Worm (Caenorhabditis elegans) whole organism, midembryonic: ENCODE data around the gene T09E8.4.

Experiments
- T22C8.4 ChIP-seq: fragments of 200-800 bp; sonication (Bioruptor generic); IDR thresholded peaks from 2 replicates; pipeline ENCODE4 v1.3.6; 2022; ENCODE audit warnings: missing genetic modification characterization, missing compliant biosample characterization
- cog-1 ChIP-seq: sonication (generic microtip); optimal IDR thresholded peaks from 2 replicates; lab custom pipeline; 2016; ENCODE audit warnings: missing genetic modification characterization, missing compliant biosample characterization
- flt-1 ChIP-seq: fragments of 200-800 bp; sonication (Bioruptor generic); IDR thresholded peaks from 2 replicates; pipeline ENCODE4 v1.3.6; 2022; ENCODE audit warnings: missing genetic modification characterization, missing compliant biosample characterization
- klf-2 ChIP-seq: fragments of 200-800 bp; sonication (Bioruptor generic); conservative IDR thresholded peaks from 2 replicates; pipeline ENCODE4 v1.3.6; 2022; ENCODE audit warnings: missing genetic modification reagents, missing genetic modification characterization, missing compliant biosample characterization
- med-1 ChIP-seq: sonication (generic microtip); optimal IDR thresholded peaks from 2 replicates; lab custom pipeline; 2017; ENCODE audit warnings: missing genetic modification characterization, mild to moderate bottlenecking, missing compliant biosample characterization, antibody characterized with exemption, missing genetic modification reagents; ENCODE audit not compliant: insufficient read depth
- ref-1 ChIP-seq: fragments of 200-800 bp; sonication (Bioruptor generic); conservative IDR thresholded peaks from 2 replicates; pipeline ENCODE4 v1.3.6; 2022; ENCODE audit warnings: missing genetic modification reagents, missing genetic modification characterization, missing compliant biosample characterization
- tab-1 ChIP-seq: fragments of 200-800 bp; sonication (Bioruptor generic); IDR thresholded peaks from 2 replicates; pipeline ENCODE4 v1.3.6; 2022; ENCODE audit warnings: missing genetic modification characterization, missing compliant biosample characterization
- ztf-23 ChIP-seq: fragments of 200-800 bp; sonication (Bioruptor generic); IDR thresholded peaks from 2 replicates; pipeline ENCODE4 v1.3.6; 2022; ENCODE audit warnings: missing genetic modification reagents, missing genetic modification characterization, missing compliant biosample characterization
- ztf-29 ChIP-seq: fragments of 200-800 bp; sonication (Bioruptor generic); IDR thresholded peaks from 2 replicates; pipeline ENCODE4 v1.3.6; 2022; ENCODE audit warnings: missing genetic modification reagents, missing genetic modification characterization, missing compliant biosample characterization

Gene T09E8.4

DNA sequence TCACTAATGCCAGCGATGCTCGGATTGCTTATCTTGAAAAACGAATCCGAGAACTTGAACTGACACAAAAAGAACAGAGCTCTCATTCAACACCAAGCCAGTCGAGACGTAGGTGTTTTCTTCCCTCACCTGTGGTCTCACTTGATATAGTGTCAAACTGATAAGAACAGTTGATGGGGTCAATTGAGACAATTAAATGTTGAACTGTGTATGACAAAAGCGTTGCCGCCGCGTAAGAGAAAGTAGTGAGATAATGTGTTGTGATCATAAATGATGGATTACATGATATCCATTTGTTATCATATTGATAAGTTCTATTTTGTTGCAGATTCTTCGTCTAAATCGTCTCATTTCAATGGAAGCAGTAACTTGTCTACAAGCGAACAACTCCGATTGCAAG is 10.3 kb downstream of the T09E8.4 start:
- TF ChIP-seq ztf-23 (GFP tag; lab: Robert Waterston, UW), result no peak
- TF ChIP-seq ztf-29 (GFP tag; lab: Robert Waterston, UW), result no peak
- no peak for TF ChIP-seq med-1 (GFP tag; lab: Kevin White, UChicago)

DNA sequence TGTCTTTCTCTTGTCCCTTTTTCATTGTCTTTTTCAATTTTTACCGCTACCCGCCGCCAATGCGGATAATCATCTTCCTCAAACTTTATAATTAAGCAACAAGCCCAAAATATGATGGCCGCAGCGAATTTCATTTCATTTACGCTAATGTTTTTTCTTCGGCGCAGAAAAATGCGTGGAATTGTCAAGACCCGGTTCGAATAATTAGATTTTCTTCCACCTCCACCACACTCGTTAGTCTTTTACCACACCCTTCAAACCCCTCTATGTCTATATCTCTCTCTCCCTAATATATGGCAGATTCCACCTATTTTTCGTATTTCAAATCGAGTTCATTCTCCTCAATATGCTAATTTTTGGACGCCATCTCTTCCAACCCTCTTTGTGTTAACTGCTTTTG is 13.5 kb downstream of the T09E8.4 start:
- no peak for TF ChIP-seq ztf-29 (GFP tag; lab: Robert Waterston, UW)
- TF ChIP-seq ztf-23 (GFP tag; lab: Robert Waterston, UW), result no peak
- TF ChIP-seq cog-1 (tag; lab: Kevin White, UChicago), result no peak
- no peak for TF ChIP-seq tab-1
- no peak for TF ChIP-seq med-1 (GFP tag; lab: Kevin White, UChicago)
- TF ChIP-seq ref-1 (GFP tag; lab: Robert Waterston, UW), result no peak
- TF ChIP-seq flt-1 (GFP tag; lab: Robert Waterston, UW), result no peak
- no peak for TF ChIP-seq T22C8.4 (GFP tag; lab: Robert Waterston, UW)
- no peak for TF ChIP-seq klf-2 (GFP tag; lab: Robert Waterston, UW)

DNA sequence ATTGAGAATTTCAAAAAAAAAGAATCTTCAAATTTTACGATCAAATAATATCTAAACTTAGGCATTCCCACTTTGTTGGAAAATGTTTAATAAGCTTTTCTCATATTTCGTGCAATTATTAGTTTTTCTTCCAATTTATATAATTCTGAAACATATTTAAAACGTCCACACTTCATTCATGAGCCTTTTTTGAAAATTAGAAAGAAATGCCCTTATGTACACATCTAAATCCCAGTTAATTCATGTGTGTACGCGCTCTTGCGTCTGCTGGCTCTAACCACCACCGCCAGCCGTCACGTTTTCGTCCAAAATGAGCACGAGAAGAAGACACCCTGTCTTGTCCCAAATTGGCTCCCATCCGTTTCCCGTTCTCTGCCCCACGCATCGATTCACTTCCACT is 17.5 kb downstream of the T09E8.4 start:
- TF ChIP-seq cog-1 (tag; lab: Kevin White, UChicago) (no peak), ref-1 (GFP tag; lab: Robert Waterston, UW) (no peak), med-1 (GFP tag; lab: Kevin White, UChicago) (no peak), flt-1 (GFP tag; lab: Robert Waterston, UW) (no peak), ztf-23 (GFP tag; lab: Robert Waterston, UW) (no peak), ztf-29 (GFP tag; lab: Robert Waterston, UW) (no peak), klf-2 (GFP tag; lab: Robert Waterston, UW) (no peak), tab-1 (no peak), T22C8.4 (GFP tag; lab: Robert Waterston, UW) (no peak)

DNA sequence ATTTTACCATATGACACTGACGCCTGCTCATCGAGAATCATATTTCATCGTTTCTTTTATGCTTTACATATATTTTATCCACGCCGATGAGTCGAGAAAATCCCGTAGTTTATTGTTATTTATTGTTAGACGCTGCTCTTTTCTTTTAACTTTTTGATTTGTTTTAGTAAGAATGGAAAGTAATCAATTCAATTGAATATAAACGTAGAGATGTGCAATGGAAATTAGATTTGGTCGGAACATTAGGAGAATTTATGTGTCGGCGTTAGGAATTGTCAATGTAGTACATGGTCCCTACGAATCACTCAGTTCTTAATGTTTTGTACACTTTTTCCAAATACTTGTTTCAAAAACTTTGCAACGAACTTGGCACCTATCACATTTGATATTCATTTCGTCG is 18.8 kb downstream of the T09E8.4 start:
- TF ChIP-seq tab-1 (no peak), T22C8.4 (GFP tag; lab: Robert Waterston, UW) (no peak), klf-2 (GFP tag; lab: Robert Waterston, UW) (no peak), med-1 (GFP tag; lab: Kevin White, UChicago) (no peak), ztf-29 (GFP tag; lab: Robert Waterston, UW) (no peak), flt-1 (GFP tag; lab: Robert Waterston, UW) (no peak), ztf-23 (GFP tag; lab: Robert Waterston, UW) (no peak), ref-1 (GFP tag; lab: Robert Waterston, UW) (no peak)

DNA sequence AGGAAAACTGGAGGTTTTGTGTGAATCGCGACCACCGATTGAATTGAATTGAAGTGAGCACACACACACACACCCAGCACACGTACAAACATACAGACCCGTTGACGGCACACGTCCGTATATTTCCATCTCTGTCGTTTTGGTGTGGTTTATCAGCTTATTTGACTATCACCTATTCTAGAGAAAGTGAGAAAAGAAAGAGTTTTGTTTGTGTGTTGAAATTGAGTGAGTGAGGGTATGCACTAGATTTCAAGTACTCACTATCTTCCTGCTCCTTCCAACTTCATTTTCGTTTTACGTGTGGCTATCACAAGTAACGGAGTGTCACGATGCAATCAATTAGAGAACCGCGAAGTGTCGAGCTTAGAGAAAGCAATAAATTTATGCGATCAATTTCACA is 20.2 kb downstream of the T09E8.4 start:
- TF ChIP-seq klf-2 (GFP tag; lab: Robert Waterston, UW) (no peak), flt-1 (GFP tag; lab: Robert Waterston, UW) (no peak), tab-1 (no peak), ztf-29 (GFP tag; lab: Robert Waterston, UW) (no peak), med-1 (GFP tag; lab: Kevin White, UChicago) (no peak), T22C8.4 (GFP tag; lab: Robert Waterston, UW) (no peak), ref-1 (GFP tag; lab: Robert Waterston, UW) (no peak), ztf-23 (GFP tag; lab: Robert Waterston, UW) (no peak), cog-1 (tag; lab: Kevin White, UChicago) (no peak)

DNA sequence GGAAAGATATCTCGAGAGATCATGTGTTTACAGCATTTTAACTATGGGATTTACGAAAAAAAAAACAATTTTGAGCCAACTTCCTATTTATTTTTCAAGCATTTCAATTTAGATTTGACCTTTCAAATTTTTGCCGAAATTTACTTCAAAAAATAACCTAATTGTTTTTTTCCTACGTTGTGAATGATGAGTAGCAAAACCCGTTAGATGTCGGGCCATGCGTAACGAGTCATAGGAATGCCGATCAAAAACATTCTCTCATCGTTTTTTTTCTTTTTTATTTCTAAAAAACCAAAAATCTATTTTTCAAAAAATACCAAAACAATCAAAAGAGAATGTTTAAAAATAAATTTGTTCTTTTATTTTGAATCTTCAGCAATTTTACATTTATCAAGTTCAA is 21.2 kb downstream of the T09E8.4 start:
- no peak for TF ChIP-seq flt-1 (GFP tag; lab: Robert Waterston, UW)
- no peak for TF ChIP-seq ztf-23 (GFP tag; lab: Robert Waterston, UW)
- no peak for TF ChIP-seq klf-2 (GFP tag; lab: Robert Waterston, UW)
- TF ChIP-seq ref-1 (GFP tag; lab: Robert Waterston, UW), result no peak
- no peak for TF ChIP-seq T22C8.4 (GFP tag; lab: Robert Waterston, UW)
- TF ChIP-seq med-1 (GFP tag; lab: Kevin White, UChicago), result no peak
- no peak for TF ChIP-seq cog-1 (tag; lab: Kevin White, UChicago)
- no peak for TF ChIP-seq tab-1
- no peak for TF ChIP-seq ztf-29 (GFP tag; lab: Robert Waterston, UW)

DNA sequence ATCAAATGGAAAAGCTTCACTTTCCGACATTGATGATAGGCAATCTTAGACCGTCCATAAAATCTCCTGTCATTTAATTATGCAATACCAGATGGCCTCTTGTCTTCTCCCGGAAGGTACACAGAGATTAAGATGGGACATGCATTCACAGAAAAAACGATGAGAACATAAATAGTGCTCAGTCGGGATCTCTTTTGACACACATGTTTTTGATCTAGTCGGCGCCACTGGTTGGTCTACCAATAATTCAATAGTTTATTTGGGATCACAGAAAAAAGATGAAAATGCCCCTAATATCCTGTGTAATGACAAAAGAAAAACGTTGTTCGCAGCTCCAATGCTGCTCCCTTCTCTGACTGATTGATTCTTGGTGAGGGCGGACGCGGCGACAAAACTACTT is 23.0 kb downstream of the T09E8.4 start:
- TF ChIP-seq tab-1 (no peak), ztf-23 (GFP tag; lab: Robert Waterston, UW) (no peak), klf-2 (GFP tag; lab: Robert Waterston, UW) (no peak), med-1 (GFP tag; lab: Kevin White, UChicago) (no peak), cog-1 (tag; lab: Kevin White, UChicago) (no peak), ztf-29 (GFP tag; lab: Robert Waterston, UW) (no peak), T22C8.4 (GFP tag; lab: Robert Waterston, UW) (no peak), flt-1 (GFP tag; lab: Robert Waterston, UW) (no peak)

DNA sequence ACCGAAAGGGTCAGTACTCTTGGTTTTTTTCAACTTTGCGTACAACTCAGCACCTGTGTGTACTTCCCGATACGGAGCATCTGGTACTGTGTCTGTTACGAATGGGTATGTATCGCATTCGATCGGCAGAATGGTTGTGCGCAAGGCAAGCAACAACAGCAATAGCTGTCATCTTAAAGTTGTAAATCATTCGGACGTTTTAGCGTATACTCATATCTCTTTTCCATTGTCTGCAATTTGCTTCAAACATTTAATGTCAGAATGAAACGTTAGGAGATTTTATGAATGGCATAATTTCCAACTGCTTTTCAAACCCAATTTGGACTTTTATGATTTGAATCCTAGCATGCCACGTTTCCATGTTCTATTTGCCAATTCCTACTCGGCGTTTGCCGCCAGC is 27.0 kb downstream of the T09E8.4 start:
- no peak for TF ChIP-seq ztf-23 (GFP tag; lab: Robert Waterston, UW)

DNA sequence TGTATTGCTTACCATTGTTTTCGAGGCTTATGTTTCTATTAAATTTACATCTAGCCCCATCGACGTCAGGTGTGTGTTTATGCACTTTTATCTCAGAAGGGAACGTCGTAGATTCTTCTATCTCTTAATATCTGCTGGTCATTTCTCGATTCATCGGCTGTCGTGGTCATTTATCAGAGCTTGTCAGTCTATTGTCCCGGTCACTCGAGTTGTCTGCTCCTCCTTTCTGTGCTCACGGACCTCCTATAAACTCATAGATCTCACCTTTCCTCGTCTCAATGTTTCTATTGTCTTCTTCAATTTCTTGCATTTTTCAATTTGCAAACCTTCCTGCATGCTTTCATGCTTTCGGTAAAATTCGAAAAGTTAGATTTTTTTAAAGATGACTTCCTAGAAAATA is 29.8 kb downstream of the T09E8.4 start:
- TF ChIP-seq flt-1 (GFP tag; lab: Robert Waterston, UW) (no peak), klf-2 (GFP tag; lab: Robert Waterston, UW) (no peak), tab-1 (no peak)

DNA sequence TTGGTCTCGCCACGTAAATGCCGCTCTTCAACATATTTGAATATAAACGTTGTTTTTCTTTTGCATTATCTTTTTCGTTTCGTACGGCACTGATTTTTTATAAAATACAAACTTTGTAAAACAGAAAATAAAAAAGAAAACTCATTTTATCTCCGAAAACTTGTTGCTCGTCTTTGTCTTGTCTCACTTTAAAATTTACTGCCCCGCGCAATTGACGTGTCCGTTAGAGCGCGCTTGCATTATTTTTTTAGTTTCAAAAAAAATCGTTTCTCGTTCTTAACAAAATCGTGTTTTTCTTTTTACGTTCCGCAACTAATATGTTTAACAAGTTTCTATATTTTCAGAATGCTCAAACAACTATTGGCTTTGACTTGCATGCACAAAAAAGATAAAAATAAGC is 31.5 kb downstream of the T09E8.4 start, which contains the start of gene noca-1:
noca-1 (plus strand) TSS at position 345 of the 400 bp plus-strand sequence.
- TF ChIP-seq ztf-23 (GFP tag; lab: Robert Waterston, UW) (no peak), flt-1 (GFP tag; lab: Robert Waterston, UW) (no peak), tab-1 (no peak), cog-1 (tag; lab: Kevin White, UChicago) (no peak), ref-1 (GFP tag; lab: Robert Waterston, UW) (no peak), klf-2 (GFP tag; lab: Robert Waterston, UW) (no peak)
